Fruit fly (Drosophila melanogaster) whole organism, adult: Measurements from ENCODE around the gene CG7707.
A peak's percentile ranks its signal among the peaks of the same experiment; 100 is the strongest.

Experiments
- CG11617 ChIP-seq: fragments of 200-800 bp; sonication (Bioruptor generic); optimal IDR thresholded peaks from 2 replicates; lab custom pipeline; 2017; ENCODE audit warnings: mild to moderate bottlenecking, missing biosample characterization, missing genetic modification reagents, missing genetic modification characterization
- CG12768 ChIP-seq: fragments of 200-800 bp; sonication (Bioruptor generic); optimal IDR thresholded peaks from 2 replicates; lab custom pipeline; 2017; ENCODE audit warnings: missing biosample characterization, missing genetic modification characterization, mild to moderate bottlenecking, moderate library complexity, missing genetic modification reagents
- CG14711 ChIP-seq: fragments of 200-800 bp; sonication (Bioruptor generic); optimal IDR thresholded peaks from 2 replicates; lab custom pipeline; 2018; ENCODE audit warnings: missing biosample characterization, mild to moderate bottlenecking, missing genetic modification characterization, moderate library complexity
- CG1620 ChIP-seq: fragments of 200-800 bp; sonication (Bioruptor generic); optimal IDR thresholded peaks from 2 replicates; lab custom pipeline; 2016; ENCODE audit warnings: missing biosample characterization, missing genetic modification characterization
- CG33017 ChIP-seq: fragments of 200-800 bp; sonication (Bioruptor generic); optimal IDR thresholded peaks from 2 replicates; lab custom pipeline; 2018; ENCODE audit warnings: missing biosample characterization, mild to moderate bottlenecking, missing genetic modification characterization, moderate library complexity
- CG5204 ChIP-seq: fragments of 200-800 bp; sonication (Bioruptor generic); optimal IDR thresholded peaks from 2 replicates; lab custom pipeline; 2016; ENCODE audit warnings: missing biosample characterization, missing genetic modification characterization
- CG7045 ChIP-seq: fragments of 200-800 bp; sonication (Bioruptor generic); optimal IDR thresholded peaks from 2 replicates; lab custom pipeline; 2017; ENCODE audit warnings: missing biosample characterization, mild to moderate bottlenecking, missing genetic modification characterization
- CG7101 ChIP-seq: fragments of 200-800 bp; sonication (Bioruptor generic); optimal IDR thresholded peaks from 2 replicates; lab custom pipeline; 2018; ENCODE audit warnings: missing biosample characterization, mild to moderate bottlenecking, missing genetic modification characterization, moderate library complexity
- Clk ChIP-seq: fragments of 200-800 bp; sonication (Bioruptor generic); optimal IDR thresholded peaks from 2 replicates; lab custom pipeline; 2017; ENCODE audit warnings: missing biosample characterization, missing genetic modification characterization
- Crg-1 ChIP-seq: fragments of 200-800 bp; sonication (Bioruptor generic); optimal IDR thresholded peaks from 2 replicates; lab custom pipeline; 2016; ENCODE audit warnings: missing biosample characterization, missing genetic modification characterization
- Hr96 ChIP-seq: fragments of 200-800 bp; sonication (Bioruptor generic); optimal IDR thresholded peaks from 2 replicates; lab custom pipeline; 2016; ENCODE audit warnings: missing biosample characterization, missing genetic modification characterization
- Mnt ChIP-seq: fragments of 200-800 bp; sonication (Bioruptor generic); optimal IDR thresholded peaks from 2 replicates; lab custom pipeline; 2016; ENCODE audit warnings: missing biosample characterization, mild to moderate bottlenecking, missing genetic modification characterization
- bab1 ChIP-seq: fragments of 200-800 bp; sonication (Bioruptor generic); optimal IDR thresholded peaks from 3 replicates; lab custom pipeline; 2019; ENCODE audit warnings: missing biosample characterization, mild to moderate bottlenecking, missing genetic modification characterization, moderate library complexity
- cic ChIP-seq: fragments of 200-800 bp; sonication (Bioruptor generic); optimal IDR thresholded peaks from 2 replicates; lab custom pipeline; 2017; ENCODE audit warnings: missing biosample characterization, mild to moderate bottlenecking, missing genetic modification characterization, moderate library complexity
- cnc ChIP-seq, 2 experiments: fragments of >200 bp; optimal IDR thresholded peaks; 2 replicates each; lab custom pipeline; 2017
- kay ChIP-seq: fragments of 200-800 bp; sonication (Bioruptor generic); peaks from one replicate; lab custom pipeline; 2016; ENCODE audit warnings: missing biosample characterization, missing genetic modification characterization, borderline replicate concordance
- ovo ChIP-seq: fragments of 200-800 bp; sonication (Bioruptor generic); optimal IDR thresholded peaks from 2 replicates; lab custom pipeline; 2016; ENCODE audit warnings: missing biosample characterization, missing genetic modification characterization
- pad ChIP-seq: fragments of 200-800 bp; sonication (Bioruptor generic); optimal IDR thresholded peaks from 3 replicates; lab custom pipeline; 2017; ENCODE audit warnings: missing biosample characterization, missing genetic modification characterization, mild to moderate bottlenecking, moderate library complexity, missing genetic modification reagents
- tj ChIP-seq: fragments of 200-800 bp; sonication (Bioruptor generic); optimal IDR thresholded peaks from 3 replicates; lab custom pipeline; 2017; ENCODE audit warnings: missing biosample characterization, mild to moderate bottlenecking, missing genetic modification characterization, moderate library complexity
- toe ChIP-seq: fragments of 200-800 bp; sonication (Bioruptor generic); optimal IDR thresholded peaks from 2 replicates; lab custom pipeline; 2016; ENCODE audit warnings: missing biosample characterization, missing genetic modification characterization

Gene CG7707

dm6 chr3L:17237003-17237402, 6.2 kb upstream of the CG7707 start:
- TF ChIP-seq CG11617 (GFP tag; lab: Kevin White, UChicago) (no peak), ovo (GFP tag; lab: Kevin White, UChicago) (peak; percentile 1)

DNA sequence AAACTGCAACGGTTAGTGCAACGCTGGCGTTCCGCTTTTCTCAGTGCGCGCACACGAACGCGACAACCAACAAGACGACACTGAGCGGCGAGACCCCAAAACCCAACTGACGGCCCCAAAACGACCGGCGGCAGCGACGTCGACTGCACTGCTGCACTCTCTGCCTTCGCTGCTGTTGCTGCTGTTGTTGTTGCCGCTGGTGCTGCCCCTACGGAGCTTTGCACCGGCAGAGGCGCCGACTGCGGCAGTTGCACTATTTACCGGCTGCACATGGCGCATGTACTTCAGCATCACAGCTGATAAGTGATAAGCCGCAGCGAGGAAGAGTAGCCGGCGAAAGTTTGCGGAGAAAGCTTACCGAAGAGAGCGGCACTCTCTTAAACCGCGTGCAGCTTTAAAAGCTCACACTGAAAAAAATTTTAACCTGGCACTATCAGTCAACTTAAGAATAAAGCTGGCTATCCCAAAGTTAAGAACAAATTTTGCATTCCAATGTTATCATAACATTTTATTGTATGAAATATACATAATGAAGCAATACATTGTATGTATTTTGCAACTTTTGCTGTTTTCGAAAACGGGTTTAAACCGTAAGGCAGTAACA, 5.0 kb upstream of the CG7707 start, which contains the start of gene Rbp6:
Rbp6 (minus strand) TSS at position 84 of the 604 bp plus-strand sequence.
- peak; percentile 90 for TF ChIP-seq Mnt
- no peak for TF ChIP-seq Clk (GFP tag; lab: Kevin White, UChicago)
- TF ChIP-seq toe (GFP tag; lab: Kevin White, UChicago): no peak
- no peak for TF ChIP-seq CG7045 (GFP tag; lab: Kevin White, UChicago)
- no peak for TF ChIP-seq pad (GFP tag; lab: Kevin White, UChicago)
- peak; percentile 37 for TF ChIP-seq CG12768 (GFP tag; lab: Kevin White, UChicago)
- peak; percentile 8 for TF ChIP-seq CG7101 (tag; lab: Kevin White, UChicago)
- TF ChIP-seq cnc (optimal IDR thresholded peaks at IDR 0.05; lab: Kevin White, UChicago): no peak
- TF ChIP-seq Crg-1 (GFP tag; lab: Kevin White, UChicago): no peak
- TF ChIP-seq cic (GFP tag; lab: Kevin White, UChicago): peak; percentile 57
- no peak for TF ChIP-seq Hr96 (GFP tag; lab: Kevin White, UChicago)
- TF ChIP-seq CG11617 (GFP tag; lab: Kevin White, UChicago): no peak
- TF ChIP-seq bab1 (GFP tag; lab: Kevin White, UChicago): no peak
- peak; percentile 35 for TF ChIP-seq tj (GFP tag; lab: Kevin White, UChicago)
- TF ChIP-seq CG14711: no peak

DNA sequence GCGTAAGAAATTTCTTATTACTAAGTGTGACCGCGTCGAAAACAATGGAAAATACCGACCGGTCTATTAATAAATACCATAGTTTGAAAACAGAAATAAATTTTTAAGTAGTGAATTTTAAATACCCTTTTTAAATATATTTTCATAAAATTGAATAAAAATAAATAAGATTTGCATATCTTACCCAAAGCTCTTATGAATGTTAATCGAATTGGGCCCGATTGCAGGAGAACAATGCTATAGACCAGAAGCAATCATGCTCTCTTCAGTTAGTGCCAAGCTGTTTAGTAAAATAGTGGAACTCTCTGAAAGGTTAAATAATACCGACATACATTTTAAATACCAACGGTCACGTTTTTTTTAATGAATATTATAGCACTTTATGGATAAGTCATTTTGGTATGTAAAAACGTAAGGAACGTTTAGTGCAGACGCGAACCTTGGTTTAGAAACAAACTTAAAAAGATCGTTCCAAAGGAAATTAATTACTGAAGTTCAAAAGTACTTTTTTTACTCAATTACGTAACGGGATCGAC, 1.1 kb upstream of the CG7707 start, which contains the start of gene Afg3l2:
Afg3l2 (minus strand) TSS at position 51 of the 536 bp plus-strand sequence.
- TF ChIP-seq Mnt (peak; percentile 7), cic (GFP tag; lab: Kevin White, UChicago) (no peak), tj (GFP tag; lab: Kevin White, UChicago) (no peak), Clk (GFP tag; lab: Kevin White, UChicago) (no peak), CG5204 (peak; percentile 23), Hr96 (GFP tag; lab: Kevin White, UChicago) (no peak), ovo (GFP tag; lab: Kevin White, UChicago) (no peak), cnc (optimal IDR thresholded peaks at IDR 0.05; lab: Kevin White, UChicago) (no peak), CG7045 (GFP tag; lab: Kevin White, UChicago) (peak; percentile 11), CG14711 (peak; percentile 56), Crg-1 (GFP tag; lab: Kevin White, UChicago) (no peak), kay (GFP tag; lab: Kevin White, UChicago) (no peak), bab1 (GFP tag; lab: Kevin White, UChicago) (peak; percentile 44), CG7101 (tag; lab: Kevin White, UChicago) (peak; percentile 42), pad (GFP tag; lab: Kevin White, UChicago) (no peak), toe (GFP tag; lab: Kevin White, UChicago) (peak; percentile 6), CG1620 (GFP tag; lab: Kevin White, UChicago) (no peak), CG12768 (GFP tag; lab: Kevin White, UChicago) (peak; percentile 6), CG33017 (tag; lab: Kevin White, UChicago) (no peak), CG11617 (GFP tag; lab: Kevin White, UChicago) (no peak)

- TF ChIP-seq Mnt (no peak), bab1 (GFP tag; lab: Kevin White, UChicago) (no peak)
Measured at dm6 chr3L:17245594-17245993, 2.4 kb downstream of the CG7707 start.

dm6 chr3L:17253887-17254581, 10.8 kb downstream of the CG7707 start, which contains the start of gene CG6497:
Gene CG6497 (minus strand): TSS chr3L:17253937.
- TF ChIP-seq tj (GFP tag; lab: Kevin White, UChicago) (no peak), pad (GFP tag; lab: Kevin White, UChicago) (peak; percentile 67)

DNA sequence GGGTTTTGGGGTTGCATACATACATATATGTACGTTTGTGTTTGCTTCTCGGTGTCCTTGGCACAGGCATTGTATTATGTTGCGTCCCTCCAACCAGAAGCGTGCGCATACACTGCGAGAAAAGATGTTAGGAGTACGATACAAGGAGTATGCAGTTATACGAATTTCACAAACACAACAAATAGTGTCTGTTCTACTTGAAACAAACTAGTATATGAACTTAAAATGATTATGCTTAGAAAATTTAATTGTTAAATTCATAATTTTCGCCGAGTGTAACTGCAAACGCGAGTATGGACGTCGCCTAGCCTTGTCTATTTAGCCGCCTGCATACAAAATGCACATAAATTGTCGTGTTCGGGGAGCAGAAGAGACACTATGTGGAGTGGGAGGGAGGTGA, 14.0 kb downstream of the CG7707 start:
- TF ChIP-seq CG5204 (peak; percentile 7), toe (GFP tag; lab: Kevin White, UChicago) (peak; percentile 37), Hr96 (GFP tag; lab: Kevin White, UChicago) (peak; percentile 20), CG7045 (GFP tag; lab: Kevin White, UChicago) (peak; percentile 51), CG12768 (GFP tag; lab: Kevin White, UChicago) (no peak), CG14711 (no peak)

- TF ChIP-seq CG12768 (GFP tag; lab: Kevin White, UChicago): no peak
- TF ChIP-seq cnc (optimal IDR thresholded peaks at IDR 0.05; lab: Kevin White, UChicago): no peak
- TF ChIP-seq tj (GFP tag; lab: Kevin White, UChicago): no peak
- TF ChIP-seq CG1620 (GFP tag; lab: Kevin White, UChicago): no peak
- no peak for TF ChIP-seq CG11617 (GFP tag; lab: Kevin White, UChicago)
- TF ChIP-seq Hr96 (GFP tag; lab: Kevin White, UChicago): no peak
- TF ChIP-seq CG7045 (GFP tag; lab: Kevin White, UChicago): no peak
- no peak for TF ChIP-seq CG14711
- no peak for TF ChIP-seq ovo (GFP tag; lab: Kevin White, UChicago)
- no peak for TF ChIP-seq cic (GFP tag; lab: Kevin White, UChicago)
- TF ChIP-seq Crg-1 (GFP tag; lab: Kevin White, UChicago): no peak
- TF ChIP-seq Clk (GFP tag; lab: Kevin White, UChicago): no peak
- TF ChIP-seq toe (GFP tag; lab: Kevin White, UChicago): no peak
- TF ChIP-seq kay (GFP tag; lab: Kevin White, UChicago): no peak
- no peak for TF ChIP-seq Mnt
- TF ChIP-seq CG33017 (tag; lab: Kevin White, UChicago): no peak
- TF ChIP-seq bab1 (GFP tag; lab: Kevin White, UChicago): no peak
- TF ChIP-seq CG5204: no peak
- TF ChIP-seq pad (GFP tag; lab: Kevin White, UChicago): no peak
Measured at dm6 chr3L:17264116-17264515, 20.9 kb downstream of the CG7707 start, which contains the start of gene CG13723. Gene CG13723 (plus strand): TSS chr3L:17264416.
